Worm (Caenorhabditis elegans) whole organism, early embryonic: ENCODE measurements around the gene B0524.6.

ENCODE experiments used
- ama-1 ChIP-seq: fragments of 150-350 bp; optimal IDR thresholded peaks from 2 replicates; lab custom pipeline; 2014
- ets-7 ChIP-seq: sonication (generic microtip); optimal IDR thresholded peaks from 2 replicates; lab custom pipeline; 2016; ENCODE audit warnings: missing genotype, missing genetic modification characterization, missing compliant biosample characterization
- hmg-4 ChIP-seq: fragments of 200-800 bp; sonication (Bioruptor generic); optimal IDR thresholded peaks from 2 replicates; lab custom pipeline; 2018; ENCODE audit warnings: mild to moderate bottlenecking, missing genetic modification characterization, missing compliant biosample characterization
- sea-1 ChIP-seq: fragments of 200-800 bp; sonication (Bioruptor generic); conservative IDR thresholded peaks from 2 replicates; pipeline ENCODE4 v1.3.6; 2022; ENCODE audit warnings: missing genetic modification characterization, missing compliant biosample characterization
- tbx-37 ChIP-seq: fragments of 200-800 bp; sonication (Bioruptor generic); conservative IDR thresholded peaks from 2 replicates; pipeline ENCODE4 v1.3.6; 2022; ENCODE audit warnings: missing genetic modification reagents, missing genetic modification characterization, missing compliant biosample characterization

DNA sequence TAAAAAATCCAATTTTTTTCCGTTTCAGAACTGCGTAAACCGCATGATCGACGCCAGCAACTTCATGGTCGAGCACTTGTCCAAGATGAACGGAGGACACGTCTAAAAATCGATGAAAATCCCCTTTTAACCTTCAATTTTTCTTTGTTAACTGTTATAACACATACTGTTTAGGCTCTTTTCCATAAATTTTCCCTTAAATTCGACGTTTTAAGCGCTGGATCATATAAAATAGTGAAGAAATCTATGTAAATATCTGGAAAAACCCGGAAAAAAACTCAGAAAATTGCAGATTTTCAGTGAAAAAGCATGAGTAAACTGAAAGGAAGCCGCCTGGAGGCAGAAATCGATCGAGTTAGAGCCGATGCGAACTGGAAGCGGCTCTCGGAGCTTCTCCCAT lies 45.3 kb downstream of the B0524.6 start, which contains the start of gene ttc-7:
- TF ChIP-seq hmg-4 (no peak), ama-1 (lab: Kevin White, UChicago) (no peak), ets-7 (tag; lab: Kevin White, UChicago) (no peak), sea-1 (GFP tag; lab: Robert Waterston, UW) (no peak), tbx-37 (GFP tag; lab: Robert Waterston, UW) (no peak)
